Worm (Caenorhabditis elegans): ENCODE results near the gene srx-36.

Gene srx-36

ce11 chrV:7130974-7131373 lies at the start of gene srx-36:
srx-36 (minus strand) TSS chrV:7131074.
- no peak for TF ChIP-seq scrt-1 (GFP tag; IDR thresholded peaks at IDR 0.05)
- TF ChIP-seq ets-7 (tag; optimal IDR thresholded peaks at IDR 0.05): no peak

ce11 chrV:7178843-7179242 lies 48.0 kb upstream of the srx-36 start, which contains the start of gene cpsf-2:
cpsf-2 (plus strand) TSS chrV:7179172.
- no peak for TF ChIP-seq pes-1 (GFP tag; IDR thresholded peaks at IDR 0.05)
- no peak for TF ChIP-seq aly-1 (tag; optimal IDR thresholded peaks at IDR 0.05)
- no peak for TF ChIP-seq ama-1 (optimal IDR thresholded peaks at IDR 0.05)
- TF ChIP-seq scrt-1 (GFP tag; IDR thresholded peaks at IDR 0.05): no peak
- TF ChIP-seq ceh-13 (GFP tag; optimal IDR thresholded peaks at IDR 0.05): no peak
- TF ChIP-seq tbx-11 (GFP tag; IDR thresholded peaks at IDR 0.05): no peak
- TF ChIP-seq hnd-1 (tag; optimal IDR thresholded peaks at IDR 0.05): no peak
- TF ChIP-seq tbx-37 (GFP tag; conservative IDR thresholded peaks at IDR 0.05): no peak
- no peak for TF ChIP-seq B0310.2 (tag; optimal IDR thresholded peaks at IDR 0.05)
- TF ChIP-seq tra-4 (tag; optimal IDR thresholded peaks at IDR 0.05): no peak
- TF ChIP-seq flt-1 (GFP tag; IDR thresholded peaks at IDR 0.05): no peak
- no peak for TF ChIP-seq hmg-4 (GFP tag; optimal IDR thresholded peaks at IDR 0.05)
- no peak for TF ChIP-seq ceh-36 (tag; optimal IDR thresholded peaks at IDR 0.05)

ce11 chrV:7175201-7175600 lies 44.3 kb upstream of the srx-36 start, which contains the start of gene lgc-39:
lgc-39 (plus strand) TSS chrV:7175501.
- TF ChIP-seq hmbx-1 (tag; optimal IDR thresholded peaks at IDR 0.05): no peak
- TF ChIP-seq tra-4 (tag; optimal IDR thresholded peaks at IDR 0.05): no peak
- TF ChIP-seq aly-1 (tag; optimal IDR thresholded peaks at IDR 0.05): no peak
- no peak for TF ChIP-seq tbx-37 (GFP tag; conservative IDR thresholded peaks at IDR 0.05)
- TF ChIP-seq F13C5.2 (tag; optimal IDR thresholded peaks at IDR 0.05): no peak
- TF ChIP-seq ceh-13 (GFP tag; optimal IDR thresholded peaks at IDR 0.05): no peak
- no peak for TF ChIP-seq ama-1 (optimal IDR thresholded peaks at IDR 0.05)
- no peak for TF ChIP-seq B0310.2 (tag; optimal IDR thresholded peaks at IDR 0.05)
- TF ChIP-seq scrt-1 (GFP tag; IDR thresholded peaks at IDR 0.05): no peak
- TF ChIP-seq flt-1 (GFP tag; IDR thresholded peaks at IDR 0.05): no peak
- no peak for TF ChIP-seq tbx-11 (GFP tag; IDR thresholded peaks at IDR 0.05)
- no peak for TF ChIP-seq ets-7 (tag; optimal IDR thresholded peaks at IDR 0.05)
- TF ChIP-seq hmg-4 (GFP tag; optimal IDR thresholded peaks at IDR 0.05): no peak
- TF ChIP-seq sea-1 (GFP tag; conservative IDR thresholded peaks at IDR 0.05): no peak
- TF ChIP-seq hnd-1 (tag; optimal IDR thresholded peaks at IDR 0.05): no peak
- TF ChIP-seq pes-1 (GFP tag; IDR thresholded peaks at IDR 0.05): no peak
- TF ChIP-seq ceh-36 (tag; optimal IDR thresholded peaks at IDR 0.05): no peak

ce11 chrV:7166709-7167108 lies 35.8 kb upstream of the srx-36 start, which contains the start of gene ugt-36:
ugt-36 (plus strand) TSS chrV:7167009.
- TF ChIP-seq hmg-4 (GFP tag; optimal IDR thresholded peaks at IDR 0.05) (no peak), scrt-1 (GFP tag; IDR thresholded peaks at IDR 0.05) (no peak), ama-1 (optimal IDR thresholded peaks at IDR 0.05) (no peak), ceh-36 (tag; optimal IDR thresholded peaks at IDR 0.05) (no peak), tbx-11 (GFP tag; IDR thresholded peaks at IDR 0.05) (no peak), flt-1 (GFP tag; IDR thresholded peaks at IDR 0.05) (no peak), ets-7 (tag; optimal IDR thresholded peaks at IDR 0.05) (no peak), hmbx-1 (tag; optimal IDR thresholded peaks at IDR 0.05) (no peak), aly-1 (tag; optimal IDR thresholded peaks at IDR 0.05) (no peak), sea-1 (GFP tag; conservative IDR thresholded peaks at IDR 0.05) (no peak), tbx-37 (GFP tag; conservative IDR thresholded peaks at IDR 0.05) (no peak), B0310.2 (tag; optimal IDR thresholded peaks at IDR 0.05) (no peak), F13C5.2 (tag; optimal IDR thresholded peaks at IDR 0.05) (no peak), tra-4 (tag; optimal IDR thresholded peaks at IDR 0.05) (no peak), ceh-13 (GFP tag; optimal IDR thresholded peaks at IDR 0.05) (no peak), pes-1 (GFP tag; IDR thresholded peaks at IDR 0.05) (no peak), hnd-1 (tag; optimal IDR thresholded peaks at IDR 0.05) (no peak)

ce11 chrV:7164210-7164609 lies 33.3 kb upstream of the srx-36 start, which contains the start of gene srh-83:
srh-83 (plus strand) TSS chrV:7164510.
- no peak for TF ChIP-seq sea-1 (GFP tag; conservative IDR thresholded peaks at IDR 0.05)
- TF ChIP-seq tra-4 (tag; optimal IDR thresholded peaks at IDR 0.05): no peak
- TF ChIP-seq scrt-1 (GFP tag; IDR thresholded peaks at IDR 0.05): no peak
- no peak for TF ChIP-seq ets-7 (tag; optimal IDR thresholded peaks at IDR 0.05)
- no peak for TF ChIP-seq B0310.2 (tag; optimal IDR thresholded peaks at IDR 0.05)
- no peak for TF ChIP-seq flt-1 (GFP tag; IDR thresholded peaks at IDR 0.05)
- no peak for TF ChIP-seq hnd-1 (tag; optimal IDR thresholded peaks at IDR 0.05)

- TF ChIP-seq pes-1 (GFP tag; IDR thresholded peaks at IDR 0.05) (no peak), F13C5.2 (tag; optimal IDR thresholded peaks at IDR 0.05) (no peak), ceh-36 (tag; optimal IDR thresholded peaks at IDR 0.05) (no peak), flt-1 (GFP tag; IDR thresholded peaks at IDR 0.05) (no peak), B0310.2 (tag; optimal IDR thresholded peaks at IDR 0.05) (no peak), tra-4 (tag; optimal IDR thresholded peaks at IDR 0.05) (no peak), hmbx-1 (tag; optimal IDR thresholded peaks at IDR 0.05) (no peak), aly-1 (tag; optimal IDR thresholded peaks at IDR 0.05) (no peak), ama-1 (optimal IDR thresholded peaks at IDR 0.05) (no peak), ets-7 (tag; optimal IDR thresholded peaks at IDR 0.05) (no peak), hnd-1 (tag; optimal IDR thresholded peaks at IDR 0.05) (no peak), ceh-13 (GFP tag; optimal IDR thresholded peaks at IDR 0.05) (no peak), hmg-4 (GFP tag; optimal IDR thresholded peaks at IDR 0.05) (no peak), tbx-11 (GFP tag; IDR thresholded peaks at IDR 0.05) (no peak), sea-1 (GFP tag; conservative IDR thresholded peaks at IDR 0.05) (no peak), tbx-37 (GFP tag; conservative IDR thresholded peaks at IDR 0.05) (no peak), scrt-1 (GFP tag; IDR thresholded peaks at IDR 0.05) (no peak)
Observed at ce11 chrV:7163477-7164114, 32.7 kb upstream of the srx-36 start, which contains the start of gene ugt-41. ugt-41 (minus strand) TSS chrV:7163595.

- TF ChIP-seq scrt-1 (GFP tag; IDR thresholded peaks at IDR 0.05) (no peak), B0310.2 (tag; optimal IDR thresholded peaks at IDR 0.05) (no peak), flt-1 (GFP tag; IDR thresholded peaks at IDR 0.05) (no peak)
Observed at ce11 chrV:7159391-7159790, 28.5 kb upstream of the srx-36 start, which contains the start of gene str-204. str-204 (plus strand) TSS chrV:7159691.
